Fruit fly (Drosophila melanogaster) whole organism, embryonic: ENCODE results near the gene CG14866.

ENCODE experiments used
- CG11504 ChIP-seq: fragments of 200-800 bp; sonication (Bioruptor generic); optimal IDR thresholded peaks from 3 replicates; lab custom pipeline; 2019; ENCODE audit warnings: missing biosample characterization, mild to moderate bottlenecking, missing genetic modification characterization, moderate library complexity
- CG12659 ChIP-seq: fragments of 200-800 bp; sonication (Bioruptor generic); optimal IDR thresholded peaks from 3 replicates; lab custom pipeline; 2017; ENCODE audit warnings: mild to moderate bottlenecking, missing biosample characterization, missing genetic modification reagents, missing genetic modification characterization
- CG12769 ChIP-seq: fragments of 200-800 bp; sonication (Bioruptor generic); optimal IDR thresholded peaks from 2 replicates; lab custom pipeline; 2019; ENCODE audit warnings: missing biosample characterization, mild to moderate bottlenecking, missing genetic modification characterization, moderate library complexity
- CG13424 ChIP-seq: fragments of 200-800 bp; sonication (Bioruptor generic); optimal IDR thresholded peaks from 2 replicates; lab custom pipeline; 2019; ENCODE audit warnings: missing biosample characterization, mild to moderate bottlenecking, missing genetic modification characterization, moderate library complexity
- CG13624 ChIP-seq: fragments of 200-800 bp; sonication (Bioruptor generic); optimal IDR thresholded peaks from 2 replicates; lab custom pipeline; 2016; ENCODE audit warnings: missing biosample characterization, missing genetic modification characterization
- CG15011 ChIP-seq: fragments of 200-800 bp; sonication (Bioruptor generic); optimal IDR thresholded peaks from 3 replicates; lab custom pipeline; 2018; ENCODE audit warnings: missing biosample characterization, mild to moderate bottlenecking, missing genetic modification characterization
- CG15514 ChIP-seq: fragments of 200-800 bp; sonication (Bioruptor generic); optimal IDR thresholded peaks from 3 replicates; lab custom pipeline; 2017; ENCODE audit warnings: missing biosample characterization, missing genetic modification characterization, mild to moderate bottlenecking, moderate library complexity, missing genetic modification reagents
- CG17385 ChIP-seq: fragments of 200-800 bp; sonication (Bioruptor generic); optimal IDR thresholded peaks from 3 replicates; lab custom pipeline; 2018; ENCODE audit warnings: missing biosample characterization, mild to moderate bottlenecking, missing genetic modification characterization
- CG17912 ChIP-seq: fragments of 200-800 bp; sonication (Bioruptor generic); optimal IDR thresholded peaks from 2 replicates; lab custom pipeline; 2018; ENCODE audit warnings: missing biosample characterization, mild to moderate bottlenecking, missing genetic modification characterization
- CG2120 ChIP-seq: fragments of 200-800 bp; sonication (Bioruptor generic); optimal IDR thresholded peaks from 3 replicates; lab custom pipeline; 2016; ENCODE audit warnings: missing biosample characterization, missing genetic modification characterization
- CG30020 ChIP-seq: fragments of 200-800 bp; optimal IDR thresholded peaks from 2 replicates; lab custom pipeline; 2019; ENCODE audit warnings: missing biosample characterization, mild to moderate bottlenecking, missing genetic modification characterization, moderate library complexity
- CG42726 ChIP-seq: fragments of 200-800 bp; sonication (Bioruptor generic); IDR thresholded peaks from 2 replicates; pipeline ENCODE4 v1.3.6; 2022; ENCODE audit warnings: missing biosample characterization, missing genetic modification characterization; ENCODE audit not compliant: partially characterized antibody
- CG4707 ChIP-seq: fragments of 200-800 bp; sonication (Bioruptor generic); optimal IDR thresholded peaks from 2 replicates; lab custom pipeline; 2018; ENCODE audit warnings: missing biosample characterization, mild to moderate bottlenecking, missing genetic modification characterization, moderate library complexity
- CG7271 ChIP-seq: fragments of 200-800 bp; sonication (Bioruptor generic); optimal IDR thresholded peaks from 2 replicates; lab custom pipeline; 2018; ENCODE audit warnings: missing biosample characterization, mild to moderate bottlenecking, missing genetic modification characterization, moderate library complexity
- CG7786 ChIP-seq: fragments of 200-800 bp; sonication (Bioruptor generic); optimal IDR thresholded peaks from 2 replicates; lab custom pipeline; 2016; ENCODE audit warnings: missing biosample characterization, missing genetic modification characterization
- CG7987 ChIP-seq: fragments of 200-800 bp; sonication (Bioruptor generic); optimal IDR thresholded peaks from 2 replicates; lab custom pipeline; 2018; ENCODE audit warnings: missing biosample characterization, mild to moderate bottlenecking, missing genetic modification characterization, moderate library complexity
- CG9797 ChIP-seq: fragments of 200-800 bp; sonication (Bioruptor generic); optimal IDR thresholded peaks from 3 replicates; lab custom pipeline; 2018; ENCODE audit warnings: missing biosample characterization, mild to moderate bottlenecking, missing genetic modification characterization
- Dek ChIP-seq: fragments of 200-800 bp; sonication (Bioruptor generic); optimal IDR thresholded peaks from 3 replicates; lab custom pipeline; 2019; ENCODE audit warnings: missing biosample characterization, mild to moderate bottlenecking, missing genetic modification characterization, moderate library complexity
- Doc2 ChIP-seq: fragments of 200-800 bp; sonication (Bioruptor generic); IDR thresholded peaks from 2 replicates; pipeline ENCODE4 v1.3.6; 2022; ENCODE audit warnings: missing biosample characterization, missing genetic modification characterization
- Hr78 ChIP-seq, 2 experiments: fragments of 200-800 bp in 1 of 2; fragments of >200 bp in 1 of 2; sonication (Bioruptor generic) in 1 of 2; optimal IDR thresholded peaks; 2 replicates each; lab custom pipeline; 2017 to 2019; ENCODE audit warnings: missing biosample characterization in 2 of 2, missing genetic modification characterization in 2 of 2, mild to moderate bottlenecking in 1 of 2, moderate library complexity in 1 of 2
- Lpt ChIP-seq: fragments of >200 bp; optimal IDR thresholded peaks from 2 replicates; lab custom pipeline; 2018; ENCODE audit warnings: missing biosample characterization, missing genetic modification characterization
- MESR4 ChIP-seq: fragments of 200-800 bp; sonication (Bioruptor generic); optimal IDR thresholded peaks from 2 replicates; lab custom pipeline; 2018; ENCODE audit warnings: missing biosample characterization, mild to moderate bottlenecking, missing genetic modification characterization, moderate library complexity
- Med ChIP-seq: fragments of 200-800 bp; sonication (Bioruptor generic); peaks from one replicate; lab custom pipeline; 2016; ENCODE audit warnings: missing biosample characterization, missing genetic modification characterization, mild to moderate bottlenecking, inconsistent platforms, moderate library complexity
- NC2β ChIP-seq: fragments of 200-800 bp; sonication (Bioruptor generic); optimal IDR thresholded peaks from 2 replicates; lab custom pipeline; 2016; ENCODE audit warnings: missing biosample characterization, missing genetic modification characterization
- Nf-YB ChIP-seq: fragments of 200-800 bp; sonication (Bioruptor generic); optimal IDR thresholded peaks from 3 replicates; lab custom pipeline; 2019; ENCODE audit warnings: missing biosample characterization, mild to moderate bottlenecking, missing genetic modification characterization, moderate library complexity
- Scr ChIP-seq: fragments of 200-800 bp; sonication (Bioruptor generic); IDR thresholded peaks from 2 replicates; pipeline ENCODE4 v1.3.6; 2022; ENCODE audit warnings: missing biosample characterization, missing genetic modification characterization; ENCODE audit not compliant: partially characterized antibody
- Sry-δ ChIP-seq: fragments of 200-800 bp; sonication (Bioruptor generic); optimal IDR thresholded peaks from 2 replicates; lab custom pipeline; 2016; ENCODE audit warnings: missing biosample characterization, missing genetic modification characterization
- Trl ChIP-seq, 3 experiments: fragments of >200 bp in 2 of 3; fragments of 200-800 bp in 1 of 3; sonication (Bioruptor generic) in 1 of 3; optimal IDR thresholded peaks; 2 replicates in 1 of 3; 3 replicates in 2 of 3; lab custom pipeline; 2016 to 2017; ENCODE audit warnings: missing biosample characterization in 1 of 3, missing genetic modification characterization in 1 of 3
- ac ChIP-seq: fragments of 200-800 bp; sonication (Bioruptor generic); optimal IDR thresholded peaks from 3 replicates; lab custom pipeline; 2017; ENCODE audit warnings: missing biosample characterization, mild to moderate bottlenecking, missing genetic modification characterization
- bsh ChIP-seq, 2 experiments: fragments of 200-800 bp; sonication (Bioruptor generic); optimal IDR thresholded peaks; 2 replicates each; lab custom pipeline; 2017 to 2018; ENCODE audit warnings: mild to moderate bottlenecking in 2 of 2, missing biosample characterization in 2 of 2, missing genetic modification characterization in 2 of 2, moderate library complexity in 1 of 2
- chn ChIP-seq: fragments of 200-800 bp; sonication (Bioruptor generic); optimal IDR thresholded peaks from 2 replicates; lab custom pipeline; 2016; ENCODE audit warnings: missing biosample characterization, missing genetic modification characterization
- cwo ChIP-seq: fragments of 200-800 bp; sonication (Bioruptor generic); optimal IDR thresholded peaks from 3 replicates; lab custom pipeline; 2017; ENCODE audit warnings: missing biosample characterization, missing genetic modification characterization, mild to moderate bottlenecking, moderate library complexity, missing genetic modification reagents
- dm ChIP-seq: fragments of 200-800 bp; sonication (Bioruptor generic); optimal IDR thresholded peaks from 3 replicates; lab custom pipeline; 2016; ENCODE audit warnings: missing biosample characterization, missing genetic modification characterization
- eve ChIP-seq, 2 experiments: fragments of >200 bp; optimal IDR thresholded peaks; 2 replicates each; lab custom pipeline; 2017; ENCODE audit warnings: missing biosample characterization in 2 of 2, missing genetic modification characterization in 2 of 2
- ftz-f1 ChIP-seq: fragments of 200-800 bp; sonication (Bioruptor generic); optimal IDR thresholded peaks from 2 replicates; lab custom pipeline; 2016; ENCODE audit warnings: missing biosample characterization, missing genetic modification characterization
- gcm ChIP-seq: fragments of 200-800 bp; sonication (Bioruptor generic); optimal IDR thresholded peaks from 2 replicates; lab custom pipeline; 2019; ENCODE audit warnings: missing biosample characterization, mild to moderate bottlenecking, missing genetic modification characterization, moderate library complexity
- gcm2 ChIP-seq: fragments of 200-800 bp; sonication (Bioruptor generic); optimal IDR thresholded peaks from 2 replicates; lab custom pipeline; 2016; ENCODE audit warnings: missing biosample characterization, missing genetic modification characterization
- grn ChIP-seq: fragments of 200-800 bp; sonication (Bioruptor generic); optimal IDR thresholded peaks from 3 replicates; lab custom pipeline; 2017; ENCODE audit warnings: missing biosample characterization, missing genetic modification characterization
- hkb ChIP-seq, 2 experiments: fragments of 200-800 bp in 1 of 2; fragments of >200 bp in 1 of 2; sonication (Bioruptor generic) in 1 of 2; IDR thresholded peaks in 1 of 2; optimal IDR thresholded peaks in 1 of 2; 2 replicates each; pipeline versions ENCODE4 v1.3.6 to Lab custom; 2017 to 2022; ENCODE audit warnings: missing biosample characterization in 1 of 2, missing genetic modification characterization in 1 of 2
- kay ChIP-seq: fragments of 200-800 bp; sonication (Bioruptor generic); optimal IDR thresholded peaks from 2 replicates; lab custom pipeline; 2016; ENCODE audit warnings: missing biosample characterization, missing genetic modification characterization
- p53 ChIP-seq: fragments of 200-800 bp; sonication (Bioruptor generic); optimal IDR thresholded peaks from 2 replicates; lab custom pipeline; 2016; ENCODE audit warnings: missing biosample characterization, missing genetic modification characterization
- phol ChIP-seq: fragments of 200-800 bp; sonication (Bioruptor generic); optimal IDR thresholded peaks from 3 replicates; lab custom pipeline; 2018; ENCODE audit warnings: missing biosample characterization, mild to moderate bottlenecking, missing genetic modification characterization, moderate library complexity
- pnt ChIP-seq: fragments of 200-800 bp; sonication (Bioruptor generic); optimal IDR thresholded peaks from 3 replicates; lab custom pipeline; 2016; ENCODE audit warnings: missing biosample characterization, missing genetic modification characterization
- pzg ChIP-seq: fragments of 200-800 bp; sonication (Bioruptor generic); optimal IDR thresholded peaks from 3 replicates; lab custom pipeline; 2018; ENCODE audit warnings: missing biosample characterization, mild to moderate bottlenecking, missing genetic modification characterization, moderate library complexity
- sens ChIP-seq: fragments of 200-800 bp; sonication (Bioruptor generic); peaks from one replicate; lab custom pipeline; 2016; ENCODE audit warnings: missing biosample characterization, missing genetic modification characterization
- slp2 ChIP-seq: fragments of 200-800 bp; sonication (Bioruptor generic); optimal IDR thresholded peaks from 2 replicates; lab custom pipeline; 2016; ENCODE audit warnings: missing biosample characterization, missing genetic modification characterization
- stwl ChIP-seq: fragments of 200-800 bp; sonication (Bioruptor generic); optimal IDR thresholded peaks from 3 replicates; lab custom pipeline; 2018; ENCODE audit warnings: missing biosample characterization, mild to moderate bottlenecking, missing genetic modification characterization, moderate library complexity
- zf30C ChIP-seq: fragments of 200-800 bp; sonication (Bioruptor generic); optimal IDR thresholded peaks from 3 replicates; lab custom pipeline; 2018; ENCODE audit warnings: missing biosample characterization, mild to moderate bottlenecking, missing genetic modification characterization

The CG14866 gene

dm6 chr3R:15286024-15286692, 30.1 kb upstream of the CG14866 start (continued):
- TF ChIP-seq CG42726 (GFP tag; lab: Robert Waterston, UW) (no peak), CG17912 (GFP tag; lab: Kevin White, UChicago) (peak; percentile 35), zf30C (GFP tag; lab: Kevin White, UChicago) (peak; percentile 24), CG9797 (GFP tag; lab: Kevin White, UChicago) (peak; percentile 7), pzg (GFP tag; lab: Kevin White, UChicago) (peak; percentile 64), Sry-δ (GFP tag; lab: Kevin White, UChicago) (peak; percentile 25), CG12659 (GFP tag; lab: Kevin White, UChicago) (peak; percentile 22), CG15514 (GFP tag; lab: Kevin White, UChicago) (peak; percentile 43), stwl (peak; percentile 84), pnt (GFP tag; lab: Kevin White, UChicago) (no peak), eve (GFP tag; optimal IDR thresholded peaks at IDR 0.05; lab: Kevin White, UChicago) (peak in 1 of 2 experiments; percentile 64), phol (peak; percentile 32), CG7271 (no peak), p53 (GFP tag; lab: Kevin White, UChicago) (peak; percentile 13), CG7786 (GFP tag; lab: Kevin White, UChicago) (peak; percentile 12), kay (GFP tag; lab: Kevin White, UChicago) (peak; percentile 32), CG30020 (tag; lab: Kevin White, UChicago) (peak; percentile 29), slp2 (GFP tag; lab: Kevin White, UChicago) (no peak), MESR4 (GFP tag; lab: Kevin White, UChicago) (no peak), CG2120 (peak; percentile 9), CG15011 (no peak), grn (GFP tag; lab: Kevin White, UChicago) (peak; percentile 60), CG11504 (peak; percentile 21), NC2β (GFP tag; lab: Kevin White, UChicago) (no peak), Dek (tag; lab: Kevin White, UChicago) (no peak), CG13624 (GFP tag; lab: Kevin White, UChicago) (peak; percentile 3), dm (GFP tag; lab: Kevin White, UChicago) (no peak), Scr (GFP tag; lab: Robert Waterston, UW) (no peak), ac (no peak), hkb (optimal IDR thresholded peaks at IDR 0.05; lab: Kevin White, UChicago) (no peak), hkb (GFP tag; IDR thresholded peaks at IDR 0.05; lab: Robert Waterston, UW) (no peak), gcm2 (GFP tag; lab: Kevin White, UChicago) (no peak), Med (GFP tag; lab: Kevin White, UChicago) (peak; percentile 70)

dm6 chr3R:15286693-15287041, 29.6 kb upstream of the CG14866 start:
- TF ChIP-seq grn (GFP tag; lab: Kevin White, UChicago) (peak; percentile 1), Trl (optimal IDR thresholded peaks at IDR 0.05; lab: Kevin White, UChicago) (peak; percentile 88 to 92), Trl (GFP tag; optimal IDR thresholded peaks at IDR 0.05; lab: Kevin White, UChicago) (peak; percentile 38), gcm (GFP tag; lab: Kevin White, UChicago) (peak; percentile 30), CG7987 (peak; percentile 9), Nf-YB (GFP tag; lab: Kevin White, UChicago) (peak; percentile 55), CG12769 (tag; lab: Kevin White, UChicago) (peak; percentile 8), CG13424 (tag; lab: Kevin White, UChicago) (no peak), Doc2 (no peak), CG4707 (peak; percentile 1), CG7786 (GFP tag; lab: Kevin White, UChicago) (no peak), phol (peak; percentile 53), NC2β (GFP tag; lab: Kevin White, UChicago) (no peak), CG17385 (GFP tag; lab: Kevin White, UChicago) (peak; percentile 49), sens (GFP tag; lab: Kevin White, UChicago) (peak; percentile 63), bsh (GFP tag; optimal IDR thresholded peaks at IDR 0.05; lab: Kevin White, UChicago) (no peak), Hr78 (GFP tag; optimal IDR thresholded peaks at IDR 0.05; lab: Kevin White, UChicago) (no peak), Lpt (no peak), ftz-f1 (GFP tag; lab: Kevin White, UChicago) (peak; percentile 17), chn (GFP tag; lab: Kevin White, UChicago) (peak; percentile 58), cwo (GFP tag; lab: Kevin White, UChicago) (peak; percentile 70)
